Fruit fly (Drosophila melanogaster): ENCODE measurements around the gene VhaAC39-2.

VhaAC39-2 gene

dm6 chr3R:23141113-23141512, 18.0 kb downstream of the VhaAC39-2 start:
- TF ChIP-seq sug (tag; optimal IDR thresholded peaks at IDR 0.05) (no peak), CG8478 (optimal IDR thresholded peaks at IDR 0.05) (peak; percentile 38), CG7372 (GFP tag; IDR thresholded peaks at IDR 0.05) (peak; percentile 68), Ets65A (GFP tag) (peak; percentile 79), sens (GFP tag) (peak; percentile 36), Dbx (GFP tag; IDR thresholded peaks at IDR 0.05) (0 out of 3 replicates have a peak, but pooled peaks have one; percentile 19)

- TF ChIP-seq Lim3 (GFP tag; IDR thresholded peaks at IDR 0.05) (no peak), dimm (GFP tag; IDR thresholded peaks at IDR 0.05) (no peak), MTF-1 (GFP tag; optimal IDR thresholded peaks at IDR 0.05; ENCODE audit: borderline replicate concordance) (peak; percentile 14), CG17385 (GFP tag; optimal IDR thresholded peaks at IDR 0.05) (no peak), Rfx (GFP tag; IDR thresholded peaks at IDR 0.05) (no peak), exex (tag; optimal IDR thresholded peaks at IDR 0.05) (peak; percentile 90), CG13287 (GFP tag; IDR thresholded peaks at IDR 0.05; ENCODE audit: partially characterized antibody) (no peak), Deaf1 (tag; optimal IDR thresholded peaks at IDR 0.05) (peak; percentile 3), grn (GFP tag; optimal IDR thresholded peaks at IDR 0.05) (peak; percentile 85), CG34376 (GFP tag; optimal IDR thresholded peaks at IDR 0.05) (peak; percentile 41), sug (tag; optimal IDR thresholded peaks at IDR 0.05) (peak; percentile 83)
These were observed 18.8 kb downstream of the VhaAC39-2 start for dm6 chr3R:23140280-23140679.

DNA sequence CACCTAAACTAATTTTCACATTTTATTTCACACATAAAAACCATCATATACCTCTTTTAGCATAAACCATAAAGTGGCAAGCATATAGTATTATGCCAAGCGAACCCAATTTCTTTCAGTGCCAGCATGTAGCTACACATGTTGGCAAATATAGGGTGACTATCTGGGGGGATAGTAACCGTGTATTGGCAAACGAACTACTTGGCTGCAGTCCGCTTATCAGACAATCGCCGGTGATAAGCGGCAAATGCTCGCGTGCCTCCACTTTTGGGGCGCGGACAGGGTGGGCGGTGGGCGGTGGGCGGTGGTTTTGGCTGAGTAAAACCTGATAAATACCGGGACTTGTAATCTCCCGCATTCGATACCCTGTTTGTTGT, 19.5 kb downstream of the VhaAC39-2 start:
- TF ChIP-seq CG6813 (GFP tag; optimal IDR thresholded peaks at IDR 0.05), result peak; percentile 20
- TF ChIP-seq zf30C (GFP tag; optimal IDR thresholded peaks at IDR 0.05), result peak; percentile 24
- no peak for TF ChIP-seq oc (tag; optimal IDR thresholded peaks at IDR 0.05)
- TF ChIP-seq NfI (GFP tag; optimal IDR thresholded peaks at IDR 0.05), result no peak
- no peak for TF ChIP-seq D19A (tag; optimal IDR thresholded peaks at IDR 0.05)
- no peak for TF ChIP-seq ap (GFP tag; IDR thresholded peaks at IDR 0.05)
- peak; percentile 10 for TF ChIP-seq CG30403 (GFP tag; optimal IDR thresholded peaks at IDR 0.05)
- TF ChIP-seq gem (tag; optimal IDR thresholded peaks at IDR 0.05), result peak; percentile 19
- TF ChIP-seq Doc2 (GFP tag; IDR thresholded peaks at IDR 0.05), result no peak
- TF ChIP-seq mirr (GFP tag; optimal IDR thresholded peaks at IDR 0.05), result peak; percentile 90
- peak; percentile 25 for TF ChIP-seq lab (GFP tag; optimal IDR thresholded peaks at IDR 0.05)
- 0 out of 2 replicates have a peak, but pooled peaks have one; percentile 33 for TF ChIP-seq CG9215 (GFP tag; IDR thresholded peaks at IDR 0.05)
- TF ChIP-seq CG8290 (GFP tag; optimal IDR thresholded peaks at IDR 0.05), result no peak
- TF ChIP-seq CG8290 (tag; optimal IDR thresholded peaks at IDR 0.05), result peak in 1 of 2 experiments; percentile 31
- 0 out of 2 replicates have a peak, but pooled peaks have one; percentile 3 for TF ChIP-seq al (GFP tag; IDR thresholded peaks at IDR 0.05)
- no peak for TF ChIP-seq CG42726 (GFP tag; IDR thresholded peaks at IDR 0.05; ENCODE audit: partially characterized antibody)
- TF ChIP-seq chinmo (GFP tag; IDR thresholded peaks at IDR 0.05; ENCODE audit: partially characterized antibody), result peak; percentile 56; the same call in 1 of the 4 replicates
- TF ChIP-seq ttk (GFP tag; IDR thresholded peaks at IDR 0.05), result no peak
- TF ChIP-seq row (GFP tag; IDR thresholded peaks at IDR 0.05), result peak; percentile 50; the same call in 2 of the 3 replicates
- TF ChIP-seq CG10366 (GFP tag; IDR thresholded peaks at IDR 0.05), result peak; percentile 38; the same call in 1 of the 2 replicates
- TF ChIP-seq rib (GFP tag; IDR thresholded peaks at IDR 0.05), result peak; percentile 59; the same call in 1 of the 2 replicates
- no peak for TF ChIP-seq CG12659 (GFP tag; optimal IDR thresholded peaks at IDR 0.05)
- no peak for TF ChIP-seq Ets97D (GFP tag; optimal IDR thresholded peaks at IDR 0.05)
- TF ChIP-seq CG12769 (tag; optimal IDR thresholded peaks at IDR 0.05), result peak; percentile 36
- TF ChIP-seq dimm (GFP tag; IDR thresholded peaks at IDR 0.05), result no peak
- TF ChIP-seq ftz-f1 (GFP tag; optimal IDR thresholded peaks at IDR 0.05), result no peak
- TF ChIP-seq CG3065 (GFP tag; optimal IDR thresholded peaks at IDR 0.05), result no peak
- peak; percentile 52 for TF ChIP-seq CG18599 (GFP tag; optimal IDR thresholded peaks at IDR 0.05)
- no peak for TF ChIP-seq unpg (GFP tag; optimal IDR thresholded peaks at IDR 0.05)
- no peak for TF ChIP-seq Trl (optimal IDR thresholded peaks at IDR 0.05)
- TF ChIP-seq Trl (GFP tag; optimal IDR thresholded peaks at IDR 0.05), result no peak
- TF ChIP-seq Rfx (GFP tag; IDR thresholded peaks at IDR 0.05), result peak; percentile 7; the same call in 1 of the 2 replicates
- no peak for TF ChIP-seq CG17568 (GFP tag; optimal IDR thresholded peaks at IDR 0.05)
- peak; percentile 2 for TF ChIP-seq mam (GFP tag; optimal IDR thresholded peaks at IDR 0.05)
- 0 out of 2 replicates have a peak, but pooled peaks have one; percentile 10 for TF ChIP-seq CG32772 (GFP tag; IDR thresholded peaks at IDR 0.05)

Measured in whole organism, embryonic.